Worm (Caenorhabditis elegans) whole organism, late embryonic: Measurements from ENCODE around the gene ZK666.8.

ENCODE experiments used
- F13H6.1 ChIP-seq: sonication (generic microtip); optimal IDR thresholded peaks from 2 replicates; lab custom pipeline; 2016; ENCODE audit warnings: missing genetic modification characterization, missing compliant biosample characterization
- K09A11.1 ChIP-seq: sonication (generic microtip); optimal IDR thresholded peaks from 2 replicates; lab custom pipeline; 2017; ENCODE audit warnings: antibody characterized with exemption, mild to moderate bottlenecking, missing genetic modification characterization, missing compliant biosample characterization; ENCODE audit not compliant: insufficient read depth
- Y22D7AL.16 ChIP-seq: sonication (generic microtip); optimal IDR thresholded peaks from 2 replicates; lab custom pipeline; 2016; ENCODE audit warnings: missing genetic modification characterization, missing compliant biosample characterization
- ahr-1 ChIP-seq: sonication (generic microtip); optimal IDR thresholded peaks from 2 replicates; lab custom pipeline; 2016; ENCODE audit warnings: missing genetic modification characterization, missing compliant biosample characterization
- ama-1 ChIP-seq: fragments of 150-350 bp; optimal IDR thresholded peaks from 2 replicates; lab custom pipeline; 2014
- ceh-18 ChIP-seq: sonication (generic microtip); optimal IDR thresholded peaks from 2 replicates; lab custom pipeline; 2016; ENCODE audit warnings: missing genetic modification characterization, missing compliant biosample characterization
- ceh-2 ChIP-seq: sonication (generic microtip); optimal IDR thresholded peaks from 2 replicates; lab custom pipeline; 2016; ENCODE audit warnings: missing genotype, missing genetic modification characterization, missing compliant biosample characterization
- ceh-22 ChIP-seq: sonication (generic microtip); optimal IDR thresholded peaks from 2 replicates; lab custom pipeline; 2017; ENCODE audit warnings: missing biosample characterization, missing genetic modification characterization
- ceh-30 ChIP-seq: fragments of 150-350 bp; optimal IDR thresholded peaks from 2 replicates; lab custom pipeline; 2014; ENCODE audit warnings: missing biosample characterization, missing genetic modification characterization
- ceh-34 ChIP-seq: sonication (generic microtip); optimal IDR thresholded peaks from 2 replicates; lab custom pipeline; 2016; ENCODE audit warnings: mild to moderate bottlenecking, missing genetic modification characterization, missing compliant biosample characterization
- ceh-6 ChIP-seq: fragments of 200-800 bp; sonication (Bioruptor generic); optimal IDR thresholded peaks from 2 replicates; lab custom pipeline; 2018; ENCODE audit warnings: mild to moderate bottlenecking, missing genetic modification characterization, missing compliant biosample characterization
- che-1 ChIP-seq: sonication (generic microtip); optimal IDR thresholded peaks from 2 replicates; lab custom pipeline; 2016; ENCODE audit warnings: mild to moderate bottlenecking, missing genetic modification characterization, missing compliant biosample characterization
- elt-2 ChIP-seq: sonication (generic microtip); optimal IDR thresholded peaks from 2 replicates; lab custom pipeline; 2016; ENCODE audit warnings: missing genetic modification reagents, missing genetic modification characterization, missing compliant biosample characterization
- eyg-1 ChIP-seq: sonication (generic microtip); optimal IDR thresholded peaks from 2 replicates; lab custom pipeline; 2016; ENCODE audit warnings: missing genotype, missing genetic modification characterization, missing compliant biosample characterization
- fkh-6 ChIP-seq: sonication (generic microtip); optimal IDR thresholded peaks from 2 replicates; lab custom pipeline; 2016; ENCODE audit warnings: missing genetic modification characterization, missing compliant biosample characterization
- hlh-13 ChIP-seq: fragments of 200-800 bp; sonication (Bioruptor generic); optimal IDR thresholded peaks from 2 replicates; lab custom pipeline; 2018; ENCODE audit warnings: mild to moderate bottlenecking, missing genetic modification characterization, missing compliant biosample characterization
- hlh-15 ChIP-seq: sonication (generic microtip); optimal IDR thresholded peaks from 2 replicates; lab custom pipeline; 2016; ENCODE audit warnings: missing genetic modification characterization, missing compliant biosample characterization
- hlh-6 ChIP-seq: sonication (generic microtip); optimal IDR thresholded peaks from 2 replicates; lab custom pipeline; 2016; ENCODE audit warnings: missing genotype, missing genetic modification characterization, missing compliant biosample characterization
- hlh-8 ChIP-seq: sonication (generic microtip); optimal IDR thresholded peaks from 2 replicates; lab custom pipeline; 2016; ENCODE audit warnings: missing genotype, missing genetic modification characterization, missing compliant biosample characterization
- lim-6 ChIP-seq: sonication (generic microtip); optimal IDR thresholded peaks from 2 replicates; lab custom pipeline; 2016; ENCODE audit warnings: missing genetic modification characterization, missing compliant biosample characterization
- madf-2 ChIP-seq: sonication (generic microtip); optimal IDR thresholded peaks from 2 replicates; lab custom pipeline; 2017; ENCODE audit warnings: missing genetic modification characterization, missing compliant biosample characterization
- mec-3 ChIP-seq: sonication (generic microtip); optimal IDR thresholded peaks from 2 replicates; lab custom pipeline; 2016; ENCODE audit warnings: borderline replicate concordance, missing genetic modification characterization, missing compliant biosample characterization
- nfya-1 ChIP-seq: sonication (generic microtip); optimal IDR thresholded peaks from 2 replicates; lab custom pipeline; 2017; ENCODE audit warnings: missing genetic modification characterization, mild to moderate bottlenecking, missing compliant biosample characterization, antibody characterized with exemption, moderate library complexity
- nhr-11 ChIP-seq: fragments of 150-350 bp; optimal IDR thresholded peaks from 2 replicates; lab custom pipeline; 2014; ENCODE audit warnings: missing biosample characterization, missing genetic modification characterization
- nhr-232 ChIP-seq: sonication (generic microtip); optimal IDR thresholded peaks from 2 replicates; lab custom pipeline; 2016; ENCODE audit warnings: missing genetic modification characterization, missing compliant biosample characterization
- odd-2 ChIP-seq: sonication (generic microtip); optimal IDR thresholded peaks from 2 replicates; lab custom pipeline; 2017; ENCODE audit warnings: antibody characterized with exemption, mild to moderate bottlenecking, missing genetic modification characterization, missing compliant biosample characterization
- pag-3 ChIP-seq: sonication (generic microtip); optimal IDR thresholded peaks from 2 replicates; lab custom pipeline; 2016; ENCODE audit warnings: missing compliant biosample characterization, missing genetic modification characterization, borderline replicate concordance
- pqm-1 ChIP-seq: sonication (generic microtip); optimal IDR thresholded peaks from 2 replicates; lab custom pipeline; 2016; ENCODE audit warnings: missing genetic modification characterization, missing compliant biosample characterization
- ref-2 ChIP-seq: sonication (generic microtip); optimal IDR thresholded peaks from 2 replicates; lab custom pipeline; 2016; ENCODE audit warnings: missing genetic modification characterization, missing compliant biosample characterization
- rnt-1 ChIP-seq: sonication (generic microtip); optimal IDR thresholded peaks from 2 replicates; lab custom pipeline; 2016; ENCODE audit warnings: missing genetic modification characterization, missing compliant biosample characterization
- sdc-2 ChIP-seq: sonication (generic microtip); optimal IDR thresholded peaks from 2 replicates; lab custom pipeline; 2016; ENCODE audit warnings: missing genotype, missing genetic modification characterization, missing compliant biosample characterization
- sox-2 ChIP-seq: fragments of 200-800 bp; sonication (Bioruptor generic); IDR thresholded peaks from 2 replicates; pipeline ENCODE4 v1.3.6; 2022; ENCODE audit warnings: missing genetic modification reagents, missing genetic modification characterization, missing compliant biosample characterization
- tbx-2 ChIP-seq: sonication (generic microtip); optimal IDR thresholded peaks from 2 replicates; lab custom pipeline; 2016; ENCODE audit warnings: missing genetic modification characterization, missing compliant biosample characterization
- tbx-7 ChIP-seq: sonication (generic microtip); optimal IDR thresholded peaks from 2 replicates; lab custom pipeline; 2016; ENCODE audit warnings: missing genotype, missing genetic modification characterization, missing compliant biosample characterization
- unc-86 ChIP-seq: sonication (generic microtip); optimal IDR thresholded peaks from 2 replicates; lab custom pipeline; 2016; ENCODE audit warnings: missing genetic modification characterization, missing compliant biosample characterization
- zip-5 ChIP-seq: sonication (generic microtip); optimal IDR thresholded peaks from 2 replicates; lab custom pipeline; 2016; ENCODE audit warnings: missing genetic modification characterization, missing compliant biosample characterization
- ztf-16 ChIP-seq: sonication (generic microtip); optimal IDR thresholded peaks from 2 replicates; lab custom pipeline; 2017; ENCODE audit warnings: missing genetic modification characterization, missing compliant biosample characterization

Gene ZK666.8

DNA sequence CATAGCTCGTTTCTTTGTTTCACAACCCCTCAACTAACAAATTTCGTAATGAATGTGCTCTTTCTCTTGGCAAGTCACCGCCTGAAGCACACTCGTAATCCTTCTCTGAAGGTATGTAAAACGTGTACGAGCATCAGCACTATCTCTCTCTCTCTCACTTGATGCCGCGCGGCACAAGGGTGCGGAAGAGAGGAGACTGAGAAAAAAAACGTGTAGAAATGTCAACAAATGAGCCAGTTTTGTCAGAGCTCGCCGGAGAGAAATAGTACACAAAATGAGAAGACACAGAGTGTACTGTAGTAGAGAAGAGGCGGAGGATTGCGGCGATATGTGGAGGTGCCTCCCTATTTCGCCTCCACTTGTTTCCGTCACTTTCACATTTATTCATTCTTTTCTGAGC lies 17.3 kb upstream of the ZK666.8 start, which contains the start of gene F59B10.3:
Gene F59B10.3 (plus strand): TSS at position 301 of the 400 bp plus-strand sequence.
- TF ChIP-seq rnt-1: no peak
- no peak for TF ChIP-seq hlh-15 (tag; lab: Kevin White, UChicago)
- TF ChIP-seq eyg-1 (tag; lab: Kevin White, UChicago): no peak
- TF ChIP-seq K09A11.1 (tag; lab: Kevin White, UChicago): no peak
- TF ChIP-seq ceh-30 (tag; lab: Kevin White, UChicago): no peak
- TF ChIP-seq lim-6 (tag; lab: Kevin White, UChicago): no peak
- no peak for TF ChIP-seq hlh-13
- TF ChIP-seq mec-3 (tag; lab: Kevin White, UChicago): no peak
- no peak for TF ChIP-seq hlh-8 (tag; lab: Kevin White, UChicago)
- TF ChIP-seq unc-86 (tag; lab: Kevin White, UChicago): no peak
- no peak for TF ChIP-seq Y22D7AL.16 (tag; lab: Kevin White, UChicago)
- no peak for TF ChIP-seq fkh-6 (tag; lab: Kevin White, UChicago)
- TF ChIP-seq hlh-6 (tag; lab: Kevin White, UChicago): no peak
- TF ChIP-seq ceh-6 (GFP tag; lab: Kevin White, UChicago): no peak
- TF ChIP-seq madf-2 (tag; lab: Kevin White, UChicago): no peak
- no peak for TF ChIP-seq nhr-232 (tag; lab: Kevin White, UChicago)

DNA sequence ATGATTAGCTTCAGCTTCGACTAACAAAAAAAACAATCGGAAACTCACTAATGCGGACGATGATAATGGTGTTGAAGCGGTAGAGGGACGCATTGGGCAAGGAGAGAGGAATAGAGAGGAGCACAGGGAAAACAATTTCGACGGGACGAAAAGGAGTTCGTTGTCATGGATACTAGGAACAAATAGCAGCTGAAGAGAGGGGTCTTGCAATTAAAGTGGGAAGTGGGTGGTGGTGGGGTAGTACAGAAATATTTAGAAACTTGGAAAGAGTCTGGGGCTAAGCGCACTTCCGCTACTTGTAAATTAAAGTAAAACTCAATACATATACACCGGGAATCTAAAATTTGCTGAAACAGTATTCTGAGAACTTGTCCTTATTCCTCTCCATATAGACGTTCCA lies 16.8 kb upstream of the ZK666.8 start, which contains the start of gene F59B10.2:
Gene F59B10.2 (minus strand): TSS at position 101 of the 400 bp plus-strand sequence.
- TF ChIP-seq sox-2 (GFP tag; lab: Robert Waterston, UW) (no peak), pqm-1 (tag; lab: Kevin White, UChicago) (no peak), che-1 (tag; lab: Kevin White, UChicago) (no peak), unc-86 (tag; lab: Kevin White, UChicago) (no peak)

DNA sequence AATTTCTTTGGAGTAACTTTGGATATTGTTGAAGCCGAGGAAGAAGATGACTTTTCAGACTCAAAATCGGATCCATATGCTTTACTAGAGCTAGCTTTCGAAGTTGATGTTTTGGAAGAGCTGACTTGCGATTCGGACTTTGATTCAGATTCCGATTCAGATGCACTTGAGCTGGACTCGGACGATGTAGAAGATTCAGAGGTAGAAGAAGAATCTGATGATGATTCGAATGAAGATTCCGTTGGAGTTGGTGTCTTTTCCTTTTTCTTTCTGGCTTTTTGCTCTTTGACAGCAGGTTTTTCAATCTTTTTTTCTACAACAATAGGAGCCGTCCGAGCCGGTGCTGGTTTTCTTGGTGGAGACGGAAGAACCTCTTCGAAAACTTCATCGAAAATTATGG lies 15.0 kb upstream of the ZK666.8 start:
- TF ChIP-seq tbx-2 (tag; lab: Kevin White, UChicago): no peak
- no peak for TF ChIP-seq ztf-16 (tag; lab: Kevin White, UChicago)
- no peak for TF ChIP-seq zip-5 (tag; lab: Kevin White, UChicago)
- TF ChIP-seq pag-3: no peak
- TF ChIP-seq nfya-1 (tag; lab: Kevin White, UChicago): no peak
- no peak for TF ChIP-seq ref-2 (tag; lab: Kevin White, UChicago)
- TF ChIP-seq ceh-34 (tag; lab: Kevin White, UChicago): no peak
- TF ChIP-seq ceh-18: no peak
- TF ChIP-seq pqm-1 (tag; lab: Kevin White, UChicago): no peak
- no peak for TF ChIP-seq F13H6.1
- TF ChIP-seq elt-2 (tag; lab: Kevin White, UChicago): no peak
- TF ChIP-seq ceh-6 (GFP tag; lab: Kevin White, UChicago): no peak
- TF ChIP-seq odd-2 (tag; lab: Kevin White, UChicago): no peak
- TF ChIP-seq ahr-1 (tag; lab: Kevin White, UChicago): no peak

DNA sequence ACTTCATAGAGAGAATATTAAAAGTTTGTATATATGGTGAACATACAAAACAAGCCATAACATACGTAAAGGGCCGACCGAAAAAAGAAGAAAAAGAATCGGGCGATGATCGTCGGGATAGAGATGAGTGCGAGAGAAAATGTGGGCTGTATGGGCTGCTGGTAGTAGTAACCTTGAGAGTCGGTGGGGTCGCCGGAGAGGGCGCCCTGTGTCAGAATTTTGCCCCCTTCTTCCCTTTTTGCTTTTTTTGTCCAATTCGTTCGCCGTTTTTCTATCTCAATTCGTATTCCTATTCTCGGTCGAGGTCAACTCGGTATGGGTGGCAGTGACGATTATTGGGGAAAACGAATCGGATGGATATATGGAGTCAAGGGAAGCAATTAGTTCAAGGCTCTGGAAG lies 13.0 kb upstream of the ZK666.8 start:
- TF ChIP-seq hlh-15 (tag; lab: Kevin White, UChicago): no peak
- no peak for TF ChIP-seq ama-1 (lab: Kevin White, UChicago)
- no peak for TF ChIP-seq rnt-1
- no peak for TF ChIP-seq ceh-30 (tag; lab: Kevin White, UChicago)
- no peak for TF ChIP-seq ceh-22 (tag; lab: Kevin White, UChicago)
- TF ChIP-seq madf-2 (tag; lab: Kevin White, UChicago): no peak
- TF ChIP-seq ceh-2 (tag; lab: Kevin White, UChicago): no peak
- TF ChIP-seq tbx-7 (tag; lab: Kevin White, UChicago): no peak
- TF ChIP-seq odd-2 (tag; lab: Kevin White, UChicago): no peak
- TF ChIP-seq sdc-2: no peak
- TF ChIP-seq ceh-18: no peak
- TF ChIP-seq nhr-11 (tag; lab: Kevin White, UChicago): no peak
- TF ChIP-seq ztf-16 (tag; lab: Kevin White, UChicago): no peak
- TF ChIP-seq, all 69 proteins: peak for 0
